Worm (Caenorhabditis elegans) whole organism, L4/young adult: ENCODE measurements around the gene T19B10.2.

ENCODE experiments used
- W03F9.2 ChIP-seq: fragments of 150-350 bp; optimal IDR thresholded peaks from 2 replicates; lab custom pipeline; 2014; ENCODE audit warnings: missing biosample characterization, missing genetic modification characterization
- dao-5 ChIP-seq: sonication (generic microtip); optimal IDR thresholded peaks from 2 replicates; lab custom pipeline; 2016; ENCODE audit warnings: missing genotype, missing genetic modification characterization, moderate library complexity, missing compliant biosample characterization
- him-1 ChIP-seq: sonication (generic microtip); optimal IDR thresholded peaks from 2 replicates; lab custom pipeline; 2016; ENCODE audit warnings: missing genotype, missing genetic modification reagents, missing genetic modification characterization, missing compliant biosample characterization

ce11 chrV:11201826-11202565 lies 19.1 kb upstream of the T19B10.2 start, which contains the start of gene K10D6.4:
- TF ChIP-seq W03F9.2 (tag; lab: Kevin White, UChicago), result no peak
- TF ChIP-seq him-1 (tag; lab: Kevin White, UChicago), result no peak
- TF ChIP-seq dao-5 (tag; lab: Kevin White, UChicago), result no peak
